Worm (Caenorhabditis elegans) whole organism, L3 larva: ENCODE measurements around the gene C39E9.7.

Source experiments
- R02D3.7 ChIP-seq: fragments of 150-350 bp; optimal IDR thresholded peaks from 2 replicates; lab custom pipeline; 2014; ENCODE audit warnings: missing biosample characterization, missing genetic modification characterization
- ZK546.5 ChIP-seq: sonication (generic microtip); optimal IDR thresholded peaks from 2 replicates; lab custom pipeline; 2017; ENCODE audit warnings: missing biosample characterization, missing genetic modification characterization
- ama-1 ChIP-seq: fragments of 150-350 bp; optimal IDR thresholded peaks from 2 replicates; lab custom pipeline; 2018
- ceh-16 ChIP-seq: sonication (generic microtip); optimal IDR thresholded peaks from 2 replicates; lab custom pipeline; 2017; ENCODE audit warnings: missing biosample characterization, missing genetic modification characterization
- ceh-82 ChIP-seq: fragments of 150-350 bp; optimal IDR thresholded peaks from 2 replicates; lab custom pipeline; 2014; ENCODE audit warnings: missing biosample characterization, missing genetic modification characterization
- ceh-9 ChIP-seq: sonication (generic microtip); optimal IDR thresholded peaks from 2 replicates; lab custom pipeline; 2018; ENCODE audit warnings: missing biosample characterization, missing genetic modification characterization
- daf-12 ChIP-seq: fragments of 150-350 bp; optimal IDR thresholded peaks from 2 replicates; lab custom pipeline; 2014; ENCODE audit warnings: missing biosample characterization, missing genetic modification reagents, missing genetic modification characterization
- elt-1 ChIP-seq: fragments of 150-350 bp; optimal IDR thresholded peaks from 2 replicates; lab custom pipeline; 2014; ENCODE audit warnings: missing biosample characterization, missing genetic modification characterization
- elt-2 ChIP-seq: sonication (generic microtip); optimal IDR thresholded peaks from 2 replicates; lab custom pipeline; 2016; ENCODE audit warnings: missing genetic modification reagents, mild to moderate bottlenecking, missing genetic modification characterization, missing compliant biosample characterization
- elt-3 ChIP-seq, 3 experiments: fragments of 150-350 bp in 1 of 3; sonication (generic microtip) in 2 of 3; optimal IDR thresholded peaks; 2 replicates in 2 of 3; 4 replicates in 1 of 3; lab custom pipeline; 2014 to 2017; ENCODE audit warnings: missing biosample characterization in 3 of 3, missing genetic modification characterization in 3 of 3
- fkh-10 ChIP-seq: sonication (generic microtip); optimal IDR thresholded peaks from 2 replicates; lab custom pipeline; 2017; ENCODE audit warnings: missing biosample characterization, missing genetic modification reagents, missing genetic modification characterization
- fkh-2 ChIP-seq: fragments of 150-350 bp; optimal IDR thresholded peaks from 2 replicates; lab custom pipeline; 2014; ENCODE audit warnings: missing biosample characterization, missing genetic modification reagents, missing genetic modification characterization
- fos-1 ChIP-seq: fragments of 150-350 bp; optimal IDR thresholded peaks from 2 replicates; lab custom pipeline; 2014; ENCODE audit warnings: missing biosample characterization, missing genetic modification characterization
- hmg-11 ChIP-seq: sonication (generic microtip); optimal IDR thresholded peaks from 2 replicates; lab custom pipeline; 2016; ENCODE audit warnings: missing genetic modification characterization, missing compliant biosample characterization
- jun-1 ChIP-seq: fragments of 150-350 bp; optimal IDR thresholded peaks from 2 replicates; lab custom pipeline; 2014; ENCODE audit warnings: missing biosample characterization, missing genetic modification reagents, missing genetic modification characterization
- lin-39 ChIP-seq: fragments of 150-350 bp; optimal IDR thresholded peaks from 2 replicates; lab custom pipeline; 2018; ENCODE audit warnings: missing biosample characterization, missing genetic modification reagents, missing genetic modification characterization
- lsy-12 ChIP-seq: sonication (generic microtip); optimal IDR thresholded peaks from 2 replicates; lab custom pipeline; 2016; ENCODE audit warnings: mild to moderate bottlenecking, missing genetic modification characterization, missing compliant biosample characterization
- mml-1 ChIP-seq: fragments of 150-350 bp; sonication (generic microtip); optimal IDR thresholded peaks from 3 replicates; lab custom pipeline; 2014; ENCODE audit warnings: missing biosample characterization, missing genetic modification characterization
- nfya-1 ChIP-seq: sonication (generic microtip); optimal IDR thresholded peaks from 2 replicates; lab custom pipeline; 2017; ENCODE audit warnings: missing genetic modification characterization, mild to moderate bottlenecking, missing compliant biosample characterization, antibody characterized with exemption, moderate library complexity; ENCODE audit not compliant: insufficient read depth
- nhr-11 ChIP-seq: fragments of 150-350 bp; optimal IDR thresholded peaks from 2 replicates; lab custom pipeline; 2014; ENCODE audit warnings: missing biosample characterization, missing genetic modification characterization
- nhr-237 ChIP-seq: fragments of 150-350 bp; optimal IDR thresholded peaks from 2 replicates; lab custom pipeline; 2014; ENCODE audit warnings: missing biosample characterization, missing genetic modification characterization
- nhr-25 ChIP-seq: sonication (generic microtip); optimal IDR thresholded peaks from 2 replicates; lab custom pipeline; 2017; ENCODE audit warnings: missing biosample characterization, missing genetic modification characterization
- nhr-28 ChIP-seq: fragments of 150-350 bp; optimal IDR thresholded peaks from 2 replicates; lab custom pipeline; 2014; ENCODE audit warnings: missing biosample characterization, missing genetic modification characterization
- nhr-43 ChIP-seq: sonication (generic microtip); optimal IDR thresholded peaks from 2 replicates; lab custom pipeline; 2016; ENCODE audit warnings: mild to moderate bottlenecking, missing genetic modification characterization, missing compliant biosample characterization; ENCODE audit not compliant: poor library complexity, severe bottlenecking
- nhr-77 ChIP-seq: fragments of 150-350 bp; optimal IDR thresholded peaks from 2 replicates; lab custom pipeline; 2014; ENCODE audit warnings: missing biosample characterization, missing genetic modification characterization
- pha-4 ChIP-seq: fragments of 150-350 bp; optimal IDR thresholded peaks from 2 replicates; lab custom pipeline; 2014; ENCODE audit warnings: missing biosample characterization, missing genetic modification reagents, missing genetic modification characterization
- pqm-1 ChIP-seq: fragments of 150-350 bp; optimal IDR thresholded peaks from 2 replicates; lab custom pipeline; 2017; ENCODE audit warnings: missing biosample characterization, missing genetic modification characterization, inconsistent platforms
- sea-2 ChIP-seq: fragments of 150-350 bp; sonication (generic microtip); optimal IDR thresholded peaks from 4 replicates; lab custom pipeline; 2014; ENCODE audit warnings: missing biosample characterization, missing genetic modification reagents, missing genetic modification characterization
- skn-1 ChIP-seq: fragments of 150-350 bp; optimal IDR thresholded peaks from 2 replicates; lab custom pipeline; 2014; ENCODE audit warnings: missing biosample characterization, missing genetic modification characterization
- tbx-2 ChIP-seq: sonication (generic microtip); optimal IDR thresholded peaks from 2 replicates; lab custom pipeline; 2016; ENCODE audit warnings: mild to moderate bottlenecking, missing genetic modification characterization, missing compliant biosample characterization
- zag-1 ChIP-seq: fragments of 150-350 bp; optimal IDR thresholded peaks from 2 replicates; lab custom pipeline; 2014; ENCODE audit warnings: missing biosample characterization, missing genetic modification characterization
- ztf-11 ChIP-seq: fragments of 150-350 bp; optimal IDR thresholded peaks from 2 replicates; lab custom pipeline; 2014; ENCODE audit warnings: missing biosample characterization, missing genetic modification characterization
- ztf-4 ChIP-seq: fragments of 150-350 bp; optimal IDR thresholded peaks from 2 replicates; lab custom pipeline; 2014; ENCODE audit warnings: missing biosample characterization, missing genetic modification characterization

C39E9.7 gene

DNA sequence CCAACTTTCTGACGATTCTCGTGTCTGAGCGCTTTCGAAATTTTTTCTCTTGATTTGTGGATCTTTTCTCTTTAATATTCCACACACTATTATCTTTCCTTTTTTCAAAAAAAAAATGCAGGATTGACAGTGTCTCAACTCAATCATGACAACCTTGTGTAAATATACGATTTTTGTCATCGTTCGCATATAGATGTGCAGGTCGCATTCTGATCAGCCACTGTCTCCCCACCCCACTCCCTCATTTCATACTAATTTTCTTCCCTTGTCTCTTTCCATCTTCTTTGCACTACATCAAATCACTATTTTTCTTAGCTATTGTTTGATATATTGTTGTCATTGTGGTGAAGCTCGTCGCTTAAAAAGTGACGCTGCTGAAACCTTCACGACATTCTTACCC, 41.2 kb downstream of the C39E9.7 start:
- TF ChIP-seq mml-1 (no peak), nhr-28 (tag; lab: Kevin White, UChicago) (no peak), nhr-11 (no peak), ama-1 (lab: Kevin White, UChicago) (peak; percentile 25), ztf-4 (no peak), zag-1 (no peak), R02D3.7 (tag; lab: Kevin White, UChicago) (no peak), skn-1 (tag; lab: Kevin White, UChicago) (no peak)

DNA sequence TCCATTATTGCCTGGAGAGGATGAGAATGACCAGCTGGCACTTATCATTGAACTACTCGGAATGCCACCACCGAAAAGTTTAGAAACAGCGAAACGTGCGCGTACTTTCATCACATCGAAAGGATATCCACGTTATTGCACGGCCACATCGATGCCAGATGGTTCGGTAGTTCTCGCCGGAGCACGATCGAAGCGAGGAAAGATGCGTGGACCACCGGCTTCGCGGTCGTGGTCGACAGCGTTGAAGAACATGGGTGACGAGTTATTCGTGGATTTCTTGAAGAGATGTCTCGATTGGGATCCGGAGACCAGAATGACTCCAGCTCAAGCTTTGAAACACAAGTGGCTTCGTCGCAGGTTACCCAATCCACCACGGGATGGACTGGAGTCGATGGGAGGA, 43.0 kb downstream of the C39E9.7 start:
- TF ChIP-seq jun-1 (tag; lab: Kevin White, UChicago), result no peak
- no peak for TF ChIP-seq elt-3 (tag; optimal IDR thresholded peaks at IDR 0.05; lab: Kevin White, UChicago)
- TF ChIP-seq ceh-16 (tag; lab: Kevin White, UChicago), result no peak
- TF ChIP-seq ztf-11 (tag; lab: Kevin White, UChicago), result no peak
- no peak for TF ChIP-seq nhr-237
- no peak for TF ChIP-seq elt-1 (tag; lab: Kevin White, UChicago)
- TF ChIP-seq ztf-4, result no peak
- no peak for TF ChIP-seq nhr-43 (tag; lab: Kevin White, UChicago)
- TF ChIP-seq fos-1, result no peak
- TF ChIP-seq daf-12 (tag; lab: Kevin White, UChicago), result no peak
- TF ChIP-seq ZK546.5 (tag; lab: Kevin White, UChicago), result no peak
- TF ChIP-seq tbx-2 (tag; lab: Kevin White, UChicago), result no peak
- no peak for TF ChIP-seq lsy-12
- TF ChIP-seq ceh-82, result no peak

DNA sequence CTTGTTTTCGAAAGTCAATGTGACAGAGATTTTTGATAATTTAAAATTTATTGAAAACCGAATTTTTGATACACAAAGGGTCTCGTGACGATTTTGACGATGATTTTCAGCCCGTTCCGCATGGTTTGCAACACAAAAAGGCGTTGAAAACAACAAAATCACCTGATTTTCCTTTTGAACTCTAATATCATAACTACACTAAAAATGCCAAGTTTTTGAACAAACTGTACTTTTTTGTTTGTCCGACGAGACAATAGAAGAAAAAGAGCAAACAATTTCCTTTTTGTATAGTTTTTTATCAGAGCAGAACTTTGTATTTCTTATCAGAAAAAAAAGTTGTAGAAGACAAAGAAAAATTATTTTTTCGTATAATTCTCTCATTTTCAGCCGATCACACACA, 44.4 kb downstream of the C39E9.7 start:
- TF ChIP-seq mml-1, result no peak
- TF ChIP-seq R02D3.7 (tag; lab: Kevin White, UChicago), result no peak
- TF ChIP-seq sea-2, result no peak
- TF ChIP-seq elt-2 (tag; lab: Kevin White, UChicago), result peak; percentile 59
- no peak for TF ChIP-seq elt-3 (tag; optimal IDR thresholded peaks at IDR 0.05; lab: Kevin White, UChicago)
- no peak for TF ChIP-seq ztf-11 (tag; lab: Kevin White, UChicago)
- TF ChIP-seq ceh-16 (tag; lab: Kevin White, UChicago), result no peak
- TF ChIP-seq nhr-43 (tag; lab: Kevin White, UChicago), result no peak
- TF ChIP-seq nhr-25, result no peak
- TF ChIP-seq lin-39 (tag; lab: Kevin White, UChicago), result no peak
- peak; percentile 43 for TF ChIP-seq pqm-1 (tag; lab: Kevin White, UChicago)
- no peak for TF ChIP-seq ceh-82
- TF ChIP-seq tbx-2 (tag; lab: Kevin White, UChicago), result no peak
- TF ChIP-seq daf-12 (tag; lab: Kevin White, UChicago), result no peak
- no peak for TF ChIP-seq fkh-2 (tag; lab: Kevin White, UChicago)
- TF ChIP-seq pha-4 (tag; lab: Kevin White, UChicago), result peak; percentile 64
- TF ChIP-seq hmg-11 (tag; lab: Kevin White, UChicago), result no peak
- no peak for TF ChIP-seq fkh-10
- no peak for TF ChIP-seq nhr-77

DNA sequence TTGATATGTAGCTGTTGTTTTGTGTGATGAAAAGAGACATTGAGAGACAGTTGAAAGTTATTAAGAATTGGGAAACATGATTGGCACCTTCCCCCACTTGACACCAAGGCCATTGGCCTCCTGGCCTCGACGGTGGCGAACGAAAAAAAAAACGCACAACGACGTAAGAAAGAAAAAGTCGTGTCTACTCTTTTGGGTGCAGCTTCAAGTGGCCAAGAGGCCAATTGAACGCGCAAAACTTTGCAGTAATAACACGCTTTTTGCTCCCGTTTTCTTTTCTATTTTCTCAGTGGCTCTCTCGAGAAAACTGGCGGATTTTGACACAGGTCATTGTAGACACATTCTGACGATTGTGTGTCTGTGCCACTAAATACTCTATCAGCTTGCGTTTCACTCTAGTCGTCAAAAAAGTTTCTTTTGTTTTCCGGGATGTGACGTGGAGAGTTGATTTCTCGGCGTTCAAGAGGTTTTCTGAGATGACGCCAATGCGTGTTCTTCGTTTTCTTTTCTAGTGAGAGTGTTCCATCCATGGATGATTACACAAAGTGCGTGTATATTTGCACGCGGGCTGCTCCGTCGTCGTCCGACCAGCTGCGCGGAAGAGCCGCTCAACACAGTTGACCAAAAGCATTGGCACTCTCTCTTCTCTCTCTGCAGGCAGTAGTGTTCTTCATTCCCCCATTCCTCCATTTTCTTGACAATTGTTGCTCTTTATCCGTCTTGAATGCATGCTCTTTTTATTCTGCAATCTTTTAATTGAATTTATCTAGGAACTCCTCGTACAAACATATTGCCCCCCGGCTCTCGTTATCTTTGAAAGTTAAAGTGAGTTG, 45.8 kb downstream of the C39E9.7 start:
- TF ChIP-seq nhr-25, result peak; percentile 54
- peak; percentile 18 for TF ChIP-seq nfya-1 (tag; lab: Kevin White, UChicago)
- peak; percentile 15 for TF ChIP-seq pha-4 (tag; lab: Kevin White, UChicago)
- no peak for TF ChIP-seq ceh-9 (tag; lab: Kevin White, UChicago)
